Worm (Caenorhabditis elegans) whole organism, mixed stage, embryonic: Measurements from ENCODE around the gene T26A8.4.

ENCODE experiments used
- M03D4.4 ChIP-seq: sonication (generic microtip); optimal IDR thresholded peaks from 2 replicates; lab custom pipeline; 2017; ENCODE audit warnings: mild to moderate bottlenecking, missing genetic modification characterization, missing compliant biosample characterization
- bed-3 ChIP-seq: fragments of 200-800 bp; sonication (Bioruptor generic); optimal IDR thresholded peaks from 3 replicates; lab custom pipeline; 2018; ENCODE audit warnings: mild to moderate bottlenecking, missing genetic modification characterization, moderate library complexity, missing compliant biosample characterization
- blmp-1 ChIP-seq: fragments of 150-350 bp; optimal IDR thresholded peaks from 2 replicates; lab custom pipeline; 2014; ENCODE audit warnings: missing biosample characterization, missing genetic modification characterization
- ceh-39 ChIP-seq: fragments of 150-350 bp; optimal IDR thresholded peaks from 2 replicates; lab custom pipeline; 2014; ENCODE audit warnings: missing biosample characterization, missing genetic modification characterization
- ceh-43 ChIP-seq: fragments of 200-800 bp; sonication (Bioruptor generic); optimal IDR thresholded peaks from 2 replicates; lab custom pipeline; 2018; ENCODE audit warnings: mild to moderate bottlenecking, missing genetic modification characterization, moderate library complexity, missing compliant biosample characterization
- ceh-83 ChIP-seq: fragments of 200-800 bp; sonication (Bioruptor generic); optimal IDR thresholded peaks from 2 replicates; lab custom pipeline; 2018; ENCODE audit warnings: mild to moderate bottlenecking, missing genetic modification characterization, missing compliant biosample characterization
- ces-1 ChIP-seq: fragments of 150-350 bp; optimal IDR thresholded peaks from 2 replicates; lab custom pipeline; 2014; ENCODE audit warnings: missing biosample characterization, missing genetic modification reagents, missing genetic modification characterization
- cnd-1 ChIP-seq: fragments of 200-800 bp; sonication (Bioruptor generic); optimal IDR thresholded peaks from 2 replicates; lab custom pipeline; 2018; ENCODE audit warnings: mild to moderate bottlenecking, missing genetic modification characterization, missing compliant biosample characterization
- drap-1 ChIP-seq: fragments of 200-800 bp; sonication (Bioruptor generic); optimal IDR thresholded peaks from 3 replicates; lab custom pipeline; 2018; ENCODE audit warnings: mild to moderate bottlenecking, missing genetic modification characterization, missing compliant biosample characterization
- elt-1 ChIP-seq: sonication (generic microtip); optimal IDR thresholded peaks from 2 replicates; lab custom pipeline; 2017; ENCODE audit warnings: missing genetic modification characterization, mild to moderate bottlenecking, missing compliant biosample characterization, antibody characterized with exemption, moderate library complexity, borderline replicate concordance; ENCODE audit not compliant: insufficient read depth
- elt-3 ChIP-seq: fragments of 150-350 bp; optimal IDR thresholded peaks from 2 replicates; lab custom pipeline; 2014; ENCODE audit warnings: missing biosample characterization, missing genetic modification characterization
- flh-1 ChIP-seq: fragments of 200-800 bp; sonication (Bioruptor generic); optimal IDR thresholded peaks from 2 replicates; lab custom pipeline; 2018; ENCODE audit warnings: mild to moderate bottlenecking, missing genetic modification characterization, moderate library complexity, missing compliant biosample characterization
- ham-2 ChIP-seq: fragments of 200-800 bp; sonication (Bioruptor generic); optimal IDR thresholded peaks from 2 replicates; lab custom pipeline; 2018; ENCODE audit warnings: mild to moderate bottlenecking, missing genetic modification characterization, missing compliant biosample characterization
- hlh-1 ChIP-seq: fragments of 150-350 bp; optimal IDR thresholded peaks from 2 replicates; lab custom pipeline; 2014; ENCODE audit warnings: missing biosample characterization, missing genetic modification reagents, missing genetic modification characterization
- lin-13 ChIP-seq: fragments of 150-350 bp; optimal IDR thresholded peaks from 2 replicates; lab custom pipeline; 2014; ENCODE audit warnings: missing biosample characterization, missing genetic modification characterization
- lin-32 ChIP-seq: fragments of 200-800 bp; sonication (Bioruptor generic); optimal IDR thresholded peaks from 2 replicates; lab custom pipeline; 2018; ENCODE audit warnings: mild to moderate bottlenecking, missing genetic modification characterization, missing compliant biosample characterization
- lsy-2 ChIP-seq: fragments of 150-350 bp; optimal IDR thresholded peaks from 2 replicates; lab custom pipeline; 2014; ENCODE audit warnings: missing biosample characterization, missing genetic modification characterization
- mab-5 ChIP-seq: fragments of 150-350 bp; optimal IDR thresholded peaks from 2 replicates; lab custom pipeline; 2014; ENCODE audit warnings: missing biosample characterization, missing genetic modification characterization
- mep-1 ChIP-seq: fragments of 150-350 bp; optimal IDR thresholded peaks from 2 replicates; lab custom pipeline; 2017; ENCODE audit warnings: missing biosample characterization, missing genetic modification reagents, missing genetic modification characterization, inconsistent platforms
- mls-2 ChIP-seq: sonication (generic microtip); optimal IDR thresholded peaks from 2 replicates; lab custom pipeline; 2016; ENCODE audit warnings: mild to moderate bottlenecking, missing genetic modification characterization, moderate library complexity, missing compliant biosample characterization
- nhr-12 ChIP-seq: fragments of 150-350 bp; optimal IDR thresholded peaks from 2 replicates; lab custom pipeline; 2014; ENCODE audit warnings: missing biosample characterization, missing genetic modification characterization
- nhr-2 ChIP-seq: fragments of 150-350 bp; optimal IDR thresholded peaks from 2 replicates; lab custom pipeline; 2014; ENCODE audit warnings: missing biosample characterization, missing genetic modification characterization
- nhr-237 ChIP-seq: fragments of 150-350 bp; optimal IDR thresholded peaks from 2 replicates; lab custom pipeline; 2014; ENCODE audit warnings: missing biosample characterization, missing genetic modification characterization
- nhr-28 ChIP-seq: fragments of 150-350 bp; optimal IDR thresholded peaks from 2 replicates; lab custom pipeline; 2014; ENCODE audit warnings: missing biosample characterization, missing genetic modification characterization
- nhr-76 ChIP-seq: sonication (generic microtip); optimal IDR thresholded peaks from 2 replicates; lab custom pipeline; 2017; ENCODE audit warnings: missing biosample characterization, missing genetic modification characterization
- pha-4 ChIP-seq: fragments of 150-350 bp; optimal IDR thresholded peaks from 2 replicates; lab custom pipeline; 2018; ENCODE audit warnings: missing biosample characterization, missing genetic modification reagents, missing genetic modification characterization
- sem-2 ChIP-seq: fragments of 200-800 bp; sonication (Bioruptor generic); optimal IDR thresholded peaks from 2 replicates; lab custom pipeline; 2018; ENCODE audit warnings: mild to moderate bottlenecking, missing genetic modification characterization, missing compliant biosample characterization
- snpc-4 ChIP-seq: fragments of 150-350 bp; optimal IDR thresholded peaks from 2 replicates; lab custom pipeline; 2014; ENCODE audit warnings: missing biosample characterization, missing genetic modification characterization
- sptf-1 ChIP-seq: sonication (generic microtip); optimal IDR thresholded peaks from 2 replicates; lab custom pipeline; 2017; ENCODE audit warnings: mild to moderate bottlenecking, missing genetic modification characterization, moderate library complexity, missing compliant biosample characterization
- tbx-8 ChIP-seq: fragments of 200-800 bp; sonication (Bioruptor generic); optimal IDR thresholded peaks from 2 replicates; lab custom pipeline; 2018; ENCODE audit warnings: mild to moderate bottlenecking, missing genetic modification characterization, moderate library complexity, missing compliant biosample characterization
- unc-120 ChIP-seq: sonication (generic microtip); optimal IDR thresholded peaks from 2 replicates; lab custom pipeline; 2017; ENCODE audit warnings: missing genetic modification characterization, missing compliant biosample characterization; ENCODE audit not compliant: poor library complexity, severe bottlenecking
- unc-39 ChIP-seq: fragments of 150-350 bp; optimal IDR thresholded peaks from 2 replicates; lab custom pipeline; 2014; ENCODE audit warnings: missing biosample characterization, missing genetic modification characterization
- unc-62 ChIP-seq: fragments of 150-350 bp; optimal IDR thresholded peaks from 2 replicates; lab custom pipeline; 2014; ENCODE audit warnings: missing biosample characterization, missing genetic modification reagents, missing genetic modification characterization
- zip-8 ChIP-seq: fragments of 150-350 bp; optimal IDR thresholded peaks from 2 replicates; lab custom pipeline; 2014; ENCODE audit warnings: missing biosample characterization, missing genetic modification characterization
- ztf-11 ChIP-seq: fragments of 150-350 bp; optimal IDR thresholded peaks from 2 replicates; lab custom pipeline; 2014; ENCODE audit warnings: missing biosample characterization, missing genetic modification characterization

The T26A8.4 gene

DNA sequence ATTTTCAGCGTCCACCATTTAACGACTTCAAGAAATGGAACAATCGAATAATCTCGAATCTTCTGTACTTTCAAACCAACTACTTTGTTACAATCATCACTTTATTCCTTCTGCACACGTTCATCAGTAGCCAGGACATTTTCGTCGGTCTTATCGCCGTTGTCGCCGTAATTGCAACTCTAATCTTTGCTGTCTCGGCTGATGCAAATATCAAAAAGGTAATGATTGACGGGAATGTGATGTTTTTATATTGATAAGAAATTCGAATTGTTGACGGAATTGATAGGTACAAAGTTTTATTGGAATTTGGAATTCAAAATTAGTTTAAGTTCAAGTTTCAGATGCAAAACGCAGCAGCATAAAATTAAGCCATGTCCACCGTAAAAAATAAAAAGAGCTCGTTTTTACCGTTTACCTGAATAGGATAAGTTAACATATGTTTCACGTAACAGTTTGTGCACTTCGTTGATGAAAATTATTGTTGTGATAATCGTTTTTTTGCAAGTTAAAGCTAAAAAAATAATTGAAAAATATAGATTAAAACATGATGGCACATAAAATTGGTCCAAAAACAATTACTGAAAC is 52.3 kb downstream of the T26A8.4 start:
- no peak for TF ChIP-seq nhr-12 (tag; lab: Kevin White, UChicago)
- TF ChIP-seq blmp-1 (tag; lab: Kevin White, UChicago) = no peak
- no peak for TF ChIP-seq flh-1 (GFP tag; lab: Kevin White, UChicago)
- no peak for TF ChIP-seq drap-1
- no peak for TF ChIP-seq tbx-8 (GFP tag; lab: Kevin White, UChicago)
- no peak for TF ChIP-seq nhr-28 (tag; lab: Kevin White, UChicago)
- no peak for TF ChIP-seq lin-32 (GFP tag; lab: Kevin White, UChicago)
- TF ChIP-seq mep-1 (tag; lab: Kevin White, UChicago) = no peak
- TF ChIP-seq unc-39 (tag; lab: Kevin White, UChicago) = no peak
- TF ChIP-seq nhr-237 (tag; lab: Kevin White, UChicago) = no peak

DNA sequence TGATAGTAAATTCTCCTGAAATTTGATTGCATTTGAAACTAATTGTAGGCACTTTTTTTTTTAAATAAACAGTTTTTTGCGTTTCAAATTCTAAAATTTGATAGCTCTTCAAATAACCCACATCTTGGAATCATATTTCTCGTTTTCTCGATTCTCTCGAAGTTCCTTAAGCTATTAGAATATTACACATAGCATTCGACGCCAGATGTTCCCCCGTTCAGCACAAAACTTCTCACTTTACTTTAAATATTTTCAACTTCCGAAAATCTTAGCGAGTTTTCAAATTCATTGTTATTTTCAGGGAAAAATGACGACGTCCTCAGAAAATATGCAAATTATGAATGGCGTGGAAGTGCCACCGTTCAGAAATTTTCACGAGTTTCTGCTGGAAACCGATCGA is 53.0 kb downstream of the T26A8.4 start, which contains the start of gene praf-3:
Gene praf-3, plus strand, starts transcription at position 301 of the 400 bp plus-strand sequence.
- TF ChIP-seq nhr-76 (tag; lab: Kevin White, UChicago) (no peak), snpc-4 (tag; lab: Kevin White, UChicago) (no peak), mep-1 (tag; lab: Kevin White, UChicago) (no peak)

DNA sequence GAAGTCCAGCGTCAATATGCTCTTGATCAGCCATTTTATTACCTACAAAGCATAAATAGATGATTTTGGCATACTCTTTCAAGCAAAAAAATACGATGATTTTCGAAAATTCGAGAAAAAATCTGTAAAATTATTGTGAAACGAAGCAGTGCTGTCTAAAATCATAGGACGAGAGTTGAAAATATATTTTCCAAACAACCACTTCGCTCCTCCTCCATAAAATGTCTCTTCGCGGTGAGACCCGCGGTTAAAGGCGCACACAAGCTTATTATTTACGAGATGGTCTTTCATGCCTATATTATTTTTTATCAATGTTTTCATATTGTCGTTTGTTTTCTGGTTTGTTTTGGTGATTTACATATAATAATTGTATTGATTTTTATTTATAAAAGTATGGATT is 53.4 kb downstream of the T26A8.4 start, which contains the start of gene nap-1:
Gene nap-1, minus strand, starts transcription at position 42 of the 400 bp plus-strand sequence.
- TF ChIP-seq nhr-76 (tag; lab: Kevin White, UChicago) (no peak), sptf-1 (tag; lab: Kevin White, UChicago) (no peak), mab-5 (no peak), blmp-1 (tag; lab: Kevin White, UChicago) (no peak), zip-8 (tag; lab: Kevin White, UChicago) (no peak), M03D4.4 (tag; lab: Kevin White, UChicago) (no peak), bed-3 (GFP tag; lab: Kevin White, UChicago) (no peak), mls-2 (no peak), snpc-4 (tag; lab: Kevin White, UChicago) (no peak), nhr-28 (tag; lab: Kevin White, UChicago) (no peak), ces-1 (GFP tag; lab: Kevin White, UChicago) (peak; percentile 42), unc-62 (GFP tag; lab: Kevin White, UChicago) (no peak), lin-13 (tag; lab: Kevin White, UChicago) (peak; percentile 61), ztf-11 (tag; lab: Kevin White, UChicago) (no peak), ceh-39 (tag; lab: Kevin White, UChicago) (peak; percentile 56), mep-1 (tag; lab: Kevin White, UChicago) (peak; percentile 69), nhr-12 (tag; lab: Kevin White, UChicago) (no peak), pha-4 (peak; percentile 60), flh-1 (GFP tag; lab: Kevin White, UChicago) (no peak), sem-2 (no peak), elt-3 (tag; lab: Kevin White, UChicago) (no peak), ceh-43 (GFP tag; lab: Kevin White, UChicago) (no peak), lin-32 (GFP tag; lab: Kevin White, UChicago) (no peak), hlh-1 (no peak), ceh-83 (no peak), unc-39 (tag; lab: Kevin White, UChicago) (no peak), elt-1 (tag; lab: Kevin White, UChicago) (no peak), tbx-8 (GFP tag; lab: Kevin White, UChicago) (no peak), lsy-2 (tag; lab: Kevin White, UChicago) (peak; percentile 74), cnd-1 (tag; lab: Kevin White, UChicago) (no peak), unc-120 (tag; lab: Kevin White, UChicago) (no peak), nhr-237 (tag; lab: Kevin White, UChicago) (peak; percentile 31), ham-2 (GFP tag; lab: Kevin White, UChicago) (no peak), drap-1 (no peak), nhr-2 (no peak)
